Worm (Caenorhabditis elegans): ENCODE data around the gene nspb-7.

- TF ChIP-seq aly-1 (tag; optimal IDR thresholded peaks at IDR 0.05) (no peak), ceh-36 (tag; optimal IDR thresholded peaks at IDR 0.05) (no peak), tra-4 (tag; optimal IDR thresholded peaks at IDR 0.05) (no peak)
Observed at ce11 chrII:14600852-14601313, 22.8 kb downstream of the nspb-7 start, which contains the start of gene tps-2.
